Worm (Caenorhabditis elegans): ENCODE data around the gene hsd-3.

Gene hsd-3

ce11 chrX:4982009-4982625 lies 27.0 kb upstream of the hsd-3 start:
- TF ChIP-seq ztf-28 (GFP tag; IDR thresholded peaks at IDR 0.05) (no peak), mel-28 (tag; optimal IDR thresholded peaks at IDR 0.05; ENCODE audit: borderline replicate concordance) (no peak), attf-5 (GFP tag; optimal IDR thresholded peaks at IDR 0.05) (no peak), ekl-4 (GFP tag; IDR thresholded peaks at IDR 0.05) (peak; percentile 44; the same call in 1 of the 2 replicates), ccch-3 (GFP tag; optimal IDR thresholded peaks at IDR 0.05) (no peak), Y53G8AR.9 (GFP tag; conservative IDR thresholded peaks at IDR 0.05) (no peak), mxl-1 (tag; optimal IDR thresholded peaks at IDR 0.05) (no peak), bed-2 (GFP tag; IDR thresholded peaks at IDR 0.05) (no peak), Y79H2A.3 (GFP tag; conservative IDR thresholded peaks at IDR 0.05) (no peak), mcd-1 (GFP tag; IDR thresholded peaks at IDR 0.05) (peak; percentile 19; the same call in 1 of the 2 replicates), lsl-1 (GFP tag; optimal IDR thresholded peaks at IDR 0.05) (no peak), F52B5.7 (tag; optimal IDR thresholded peaks at IDR 0.05) (no peak), Y67H2A.10 (GFP tag; conservative IDR thresholded peaks at IDR 0.05) (no peak), K12H6.12 (tag; optimal IDR thresholded peaks at IDR 0.05) (peak; percentile 62), zfh-2 (GFP tag; conservative IDR thresholded peaks at IDR 0.05) (peak; percentile 91), madf-8 (GFP tag; conservative IDR thresholded peaks at IDR 0.05) (no peak), hlh-12 (tag; optimal IDR thresholded peaks at IDR 0.05) (no peak), Y95B8A.8 (GFP tag; IDR thresholded peaks at IDR 0.05) (no peak), egrh-3 (GFP tag; IDR thresholded peaks at IDR 0.05) (0 out of 2 replicates have a peak, but pooled peaks have one; percentile 13), F10E7.11 (tag; optimal IDR thresholded peaks at IDR 0.05) (no peak), lin-26 (GFP tag; IDR thresholded peaks at IDR 0.05) (no peak), ztf-18 (tag; optimal IDR thresholded peaks at IDR 0.05) (no peak), attf-3 (GFP tag; conservative IDR thresholded peaks at IDR 0.05) (no peak), C17E4.6 (GFP tag; IDR thresholded peaks at IDR 0.05) (no peak), efl-1 (GFP tag; optimal IDR thresholded peaks at IDR 0.05) (no peak), nhr-27 (tag; optimal IDR thresholded peaks at IDR 0.05) (no peak), rpc-1 (optimal IDR thresholded peaks at IDR 0.05) (no peak), rpc-1 (tag; optimal IDR thresholded peaks at IDR 0.05) (no peak), madf-6 (GFP tag; IDR thresholded peaks at IDR 0.05) (no peak), lin-40 (tag; optimal IDR thresholded peaks at IDR 0.05) (peak; percentile 22), mes-4 (tag; optimal IDR thresholded peaks at IDR 0.05) (no peak), F22D6.2 (tag; optimal IDR thresholded peaks at IDR 0.05) (no peak), let-526 (GFP tag; IDR thresholded peaks at IDR 0.05) (no peak), cebp-1 (GFP tag; IDR thresholded peaks at IDR 0.05) (no peak), cebp-1 (tag; optimal IDR thresholded peaks at IDR 0.05) (peak; percentile 47), nfyb-1 (GFP tag; IDR thresholded peaks at IDR 0.05) (peak; percentile 46; the same call in 1 of the 2 replicates), chd-7 (tag; optimal IDR thresholded peaks at IDR 0.05) (peak; percentile 40), ceh-27 (GFP tag; optimal IDR thresholded peaks at IDR 0.05) (peak; percentile 54), unc-130 (GFP tag; optimal IDR thresholded peaks at IDR 0.05) (no peak), F57C9.4 (tag; optimal IDR thresholded peaks at IDR 0.05) (no peak), rec-8 (tag; optimal IDR thresholded peaks at IDR 0.05) (no peak), B0019.2 (GFP tag; conservative IDR thresholded peaks at IDR 0.05) (no peak), K11D2.4 (GFP tag; IDR thresholded peaks at IDR 0.05) (peak; percentile 59; the same call in 1 of the 2 replicates), aptf-2 (GFP tag; conservative IDR thresholded peaks at IDR 0.05) (no peak), unc-62 (GFP tag; optimal IDR thresholded peaks at IDR 0.05) (no peak), rcor-1 (GFP tag; IDR thresholded peaks at IDR 0.05) (no peak), C06A6.2 (GFP tag; conservative IDR thresholded peaks at IDR 0.05) (no peak), aptf-3 (GFP tag; IDR thresholded peaks at IDR 0.05) (no peak), akir-1 (GFP tag; optimal IDR thresholded peaks at IDR 0.05) (no peak)
